Worm (Caenorhabditis elegans) whole organism, L4 larva: Measurements from ENCODE around the gene H03G16.6.

Experiments
- R02D3.7 ChIP-seq: fragments of 150-350 bp; sonication (generic microtip); optimal IDR thresholded peaks from 3 replicates; lab custom pipeline; 2014; ENCODE audit warnings: missing biosample characterization, missing genetic modification characterization
- Y105C5A.15 ChIP-seq: fragments of 200-800 bp; sonication (Bioruptor generic); IDR thresholded peaks from 2 replicates; pipeline ENCODE4 v1.3.6; 2022; ENCODE audit warnings: missing genetic modification characterization, missing compliant biosample characterization
- Y48G9A.11 ChIP-seq: fragments of 200-800 bp; sonication (Bioruptor generic); IDR thresholded peaks from 2 replicates; pipeline ENCODE4 v1.3.6; 2022; ENCODE audit warnings: missing genetic modification reagents, missing genetic modification characterization, missing compliant biosample characterization
- aha-1 ChIP-seq: fragments of 150-350 bp; peaks from one replicate; lab custom pipeline; 2014; ENCODE audit warnings: missing biosample characterization, missing genetic modification characterization
- ama-1 ChIP-seq: fragments of 150-350 bp; optimal IDR thresholded peaks from 2 replicates; lab custom pipeline; 2014; ENCODE audit warnings: inconsistent platforms, mixed read lengths
- ceh-20 ChIP-seq: fragments of 200-800 bp; sonication (Bioruptor generic); IDR thresholded peaks from 2 replicates; pipeline ENCODE4 v1.3.6; 2022; ENCODE audit warnings: missing genetic modification reagents, missing genetic modification characterization, missing compliant biosample characterization
- ces-1 ChIP-seq: fragments of 150-350 bp; sonication (generic microtip); optimal IDR thresholded peaks from 4 replicates; lab custom pipeline; 2014; ENCODE audit warnings: missing biosample characterization, missing genetic modification reagents, missing genetic modification characterization
- cey-2 ChIP-seq: sonication (generic microtip); optimal IDR thresholded peaks from 3 replicates; lab custom pipeline; 2017; ENCODE audit warnings: missing genetic modification characterization, mild to moderate bottlenecking, missing compliant biosample characterization, antibody characterized with exemption, borderline replicate concordance; ENCODE audit not compliant: insufficient read depth
- ctbp-1 ChIP-seq: fragments of 200-800 bp; sonication (Bioruptor generic); IDR thresholded peaks from 2 replicates; pipeline ENCODE4 v1.3.6; 2022; ENCODE audit warnings: missing genetic modification reagents, missing genetic modification characterization, missing compliant biosample characterization
- daf-12 ChIP-seq: fragments of 150-350 bp; optimal IDR thresholded peaks from 2 replicates; lab custom pipeline; 2014; ENCODE audit warnings: missing biosample characterization, missing genetic modification reagents, missing genetic modification characterization
- daf-16 ChIP-seq, 3 experiments: sonication (generic microtip); optimal IDR thresholded peaks; 2 replicates each; lab custom pipeline; 2016 to 2017; ENCODE audit warnings: missing genetic modification characterization in 3 of 3, missing genetic modification reagents in 3 of 3, mild to moderate bottlenecking in 2 of 3, missing compliant biosample characterization in 2 of 3, missing biosample characterization in 1 of 3, moderate library complexity in 1 of 3
- daf-19 ChIP-seq: fragments of 200-800 bp; sonication (Bioruptor generic); conservative IDR thresholded peaks from 2 replicates; pipeline ENCODE4 v1.3.6; 2022; ENCODE audit warnings: missing genetic modification characterization, missing compliant biosample characterization
- fkh-10 ChIP-seq: fragments of 150-350 bp; optimal IDR thresholded peaks from 2 replicates; lab custom pipeline; 2014; ENCODE audit warnings: missing biosample characterization, missing genetic modification reagents, missing genetic modification characterization
- hlh-11 ChIP-seq: fragments of 200-800 bp; sonication (Bioruptor generic); optimal IDR thresholded peaks from 2 replicates; lab custom pipeline; 2018; ENCODE audit warnings: mild to moderate bottlenecking, missing genetic modification characterization, missing compliant biosample characterization
- lin-1 ChIP-seq: fragments of 200-800 bp; sonication (Bioruptor generic); IDR thresholded peaks from 2 replicates; pipeline ENCODE4 v1.3.6; 2022; ENCODE audit warnings: missing genetic modification reagents, missing genetic modification characterization, missing compliant biosample characterization
- lin-38 ChIP-seq: fragments of 200-800 bp; sonication (Bioruptor generic); IDR thresholded peaks from 2 replicates; pipeline ENCODE4 v1.3.6; 2022; ENCODE audit warnings: missing genetic modification reagents, missing genetic modification characterization, missing compliant biosample characterization
- lin-39 ChIP-seq: fragments of 150-350 bp; optimal IDR thresholded peaks from 2 replicates; lab custom pipeline; 2014; ENCODE audit warnings: missing biosample characterization, missing genetic modification reagents, missing genetic modification characterization
- lsy-2 ChIP-seq, 2 experiments: fragments of 150-350 bp in 1 of 2; sonication (generic microtip) in 1 of 2; optimal IDR thresholded peaks; 2 replicates each; lab custom pipeline; 2014 to 2017; ENCODE audit warnings: missing biosample characterization in 2 of 2, missing genetic modification characterization in 2 of 2
- madf-9 ChIP-seq: fragments of 200-800 bp; sonication (Bioruptor generic); conservative IDR thresholded peaks from 2 replicates; pipeline ENCODE4 v1.3.6; 2022; ENCODE audit warnings: missing genetic modification reagents, missing genetic modification characterization, missing compliant biosample characterization
- mep-1 ChIP-seq: fragments of 150-350 bp; sonication (generic microtip); optimal IDR thresholded peaks from 3 replicates; lab custom pipeline; 2014; ENCODE audit warnings: missing biosample characterization, missing genetic modification characterization
- nhr-102 ChIP-seq: sonication (generic microtip); optimal IDR thresholded peaks from 2 replicates; lab custom pipeline; 2016; ENCODE audit warnings: mild to moderate bottlenecking, missing genetic modification characterization, moderate library complexity, missing compliant biosample characterization
- nhr-111 ChIP-seq: fragments of 200-800 bp; sonication (Bioruptor generic); optimal IDR thresholded peaks from 2 replicates; lab custom pipeline; 2018; ENCODE audit warnings: mild to moderate bottlenecking, missing genetic modification characterization, missing compliant biosample characterization
- nhr-237 ChIP-seq: sonication (generic microtip); optimal IDR thresholded peaks from 2 replicates; lab custom pipeline; 2017; ENCODE audit warnings: missing biosample characterization, missing genetic modification characterization
- set-16 ChIP-seq: fragments of 200-800 bp; sonication (Bioruptor generic); IDR thresholded peaks from 2 replicates; pipeline ENCODE4 v1.3.6; 2022; ENCODE audit warnings: missing genetic modification reagents, missing genetic modification characterization, missing compliant biosample characterization
- spr-1 ChIP-seq: sonication (generic microtip); optimal IDR thresholded peaks from 2 replicates; lab custom pipeline; 2016; ENCODE audit warnings: mild to moderate bottlenecking, missing genetic modification characterization, missing compliant biosample characterization
- tra-1 ChIP-seq: fragments of 200-800 bp; sonication (Bioruptor generic); IDR thresholded peaks from 2 replicates; pipeline ENCODE4 v1.3.6; 2022; ENCODE audit warnings: missing genetic modification reagents, missing genetic modification characterization, missing compliant biosample characterization
- unc-39 ChIP-seq: sonication (generic microtip); optimal IDR thresholded peaks from 2 replicates; lab custom pipeline; 2017; ENCODE audit warnings: missing biosample characterization, missing genetic modification characterization
- unc-62 ChIP-seq, 3 experiments: fragments of 150-350 bp in 1 of 3; sonication (generic microtip); optimal IDR thresholded peaks in 2 of 3; peaks in 1 of 3; 1 replicate in 1 of 3; 2 replicates in 2 of 3; lab custom pipeline; 2014 to 2017; ENCODE audit warnings: missing biosample characterization in 3 of 3, missing genetic modification characterization in 3 of 3, missing genetic modification reagents in 3 of 3, missing genotype in 1 of 3
- zfp-2 ChIP-seq: sonication (generic microtip); optimal IDR thresholded peaks from 2 replicates; lab custom pipeline; 2016; ENCODE audit warnings: mild to moderate bottlenecking, missing genetic modification characterization, missing compliant biosample characterization

H03G16.6 gene

DNA sequence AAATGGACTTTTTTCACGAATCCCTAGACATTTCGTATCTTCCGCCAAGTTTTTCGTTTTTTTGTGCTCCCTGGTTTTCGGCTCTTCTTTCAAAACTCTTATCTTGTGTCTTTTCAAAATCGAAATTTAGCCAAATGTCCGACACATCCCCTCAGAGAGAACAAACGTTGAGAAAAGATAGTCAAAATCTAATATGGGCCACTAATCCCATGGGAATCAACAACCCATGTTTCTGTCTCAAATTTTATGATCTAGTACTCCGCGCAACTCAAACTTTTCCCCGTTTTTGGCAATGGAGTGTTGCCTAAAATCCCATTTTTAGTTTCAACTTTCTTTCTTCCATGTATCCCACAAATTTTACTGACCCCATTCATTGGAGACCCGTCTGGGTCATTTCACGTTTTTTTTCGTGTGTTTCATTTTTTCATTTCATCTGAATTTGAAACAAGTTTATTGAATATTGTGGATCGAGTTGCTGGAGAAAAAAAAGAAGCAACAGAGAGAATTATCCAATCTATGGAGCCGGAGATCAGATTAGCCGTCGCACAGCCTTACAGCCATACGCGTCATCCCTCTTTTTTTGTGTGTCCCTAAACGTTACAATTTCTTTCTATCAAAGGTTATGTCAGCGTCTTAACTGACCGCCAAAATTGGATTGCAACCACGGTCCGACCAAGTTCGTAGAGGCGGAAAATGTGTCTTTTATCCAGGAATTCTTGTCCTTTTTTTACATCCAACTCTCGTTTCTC, 40.8 kb upstream of the H03G16.6 start:
- peak; percentile 38 for TF ChIP-seq aha-1 (tag; lab: Kevin White, UChicago)
- TF ChIP-seq ces-1 (GFP tag; lab: Kevin White, UChicago), result peak; percentile 65
- no peak for TF ChIP-seq mep-1
- TF ChIP-seq unc-62 (GFP tag; optimal IDR thresholded peaks at IDR 0.05 in 1 of 2; lab: Kevin White, UChicago), result peak in 1 of 2 experiments; percentile 94
- TF ChIP-seq unc-62 (tag; optimal IDR thresholded peaks at IDR 0.05; lab: Kevin White, UChicago), result no peak
- TF ChIP-seq daf-19, result no peak
- TF ChIP-seq fkh-10 (GFP tag; lab: Kevin White, UChicago), result peak; percentile 49
- TF ChIP-seq, all 104 proteins: peak for 4

DNA sequence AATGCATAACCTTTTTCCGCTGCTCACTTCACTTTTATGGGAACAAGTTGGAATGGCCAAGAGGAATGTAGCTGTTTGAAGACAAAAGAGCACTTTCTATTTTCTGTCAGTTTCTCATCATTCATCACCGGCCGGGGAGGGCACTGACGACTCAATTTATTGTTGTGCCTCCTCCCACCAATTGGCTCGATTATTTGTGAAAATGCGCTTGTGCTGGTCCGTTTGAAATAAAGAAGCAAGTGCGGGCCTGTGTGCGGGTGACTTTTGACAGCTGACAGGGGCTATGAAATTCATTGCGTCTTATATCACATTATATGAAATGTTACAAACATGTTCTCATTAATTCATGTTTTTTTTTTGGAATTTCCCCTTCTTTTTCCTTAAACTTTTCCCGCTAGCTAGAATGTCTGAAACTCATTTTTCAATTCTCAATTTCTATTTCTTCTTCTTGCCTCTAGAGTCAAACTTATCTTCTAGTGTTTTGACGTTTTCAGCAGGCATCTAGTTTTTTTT, 38.5 kb upstream of the H03G16.6 start:
- TF ChIP-seq lin-39 (no peak), daf-16 (GFP tag; optimal IDR thresholded peaks at IDR 0.05; lab: Kevin White, UChicago) (peak in 1 of 2 experiments; percentile 21), daf-16 (tag; optimal IDR thresholded peaks at IDR 0.05; lab: Kevin White, UChicago) (no peak), unc-62 (GFP tag; optimal IDR thresholded peaks at IDR 0.05 in 1 of 2; lab: Kevin White, UChicago) (peak in 1 of 2 experiments; percentile 94), unc-62 (tag; optimal IDR thresholded peaks at IDR 0.05; lab: Kevin White, UChicago) (no peak), hlh-11 (peak; percentile 29)
- TF ChIP-seq, all 104 proteins: peak for 3

DNA sequence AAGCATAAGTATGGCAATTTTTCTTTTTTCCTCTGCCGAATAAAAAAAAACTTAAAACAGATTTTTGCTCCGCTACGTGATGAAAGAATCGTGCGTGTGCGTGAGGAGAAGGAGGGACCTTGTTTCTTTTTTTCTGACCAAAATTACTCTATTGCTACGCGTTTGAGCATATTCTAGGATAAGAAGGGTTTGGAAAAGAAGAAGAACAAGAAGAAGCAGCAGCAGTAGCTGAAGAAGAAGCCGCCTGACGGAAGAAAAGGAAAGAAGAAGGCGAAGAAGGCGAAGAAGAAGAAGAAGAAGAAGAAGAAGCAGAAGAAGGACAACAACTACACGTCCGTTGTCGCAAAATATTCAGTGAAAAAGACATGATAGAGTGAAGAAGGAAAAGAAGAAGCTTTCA, 36.4 kb upstream of the H03G16.6 start:
- no peak for TF ChIP-seq nhr-237 (tag; lab: Kevin White, UChicago)
- TF ChIP-seq set-16 (GFP tag; lab: Robert Waterston, UW), result peak; percentile 36; the same call in 1 of the 2 replicates
- TF ChIP-seq fkh-10 (GFP tag; lab: Kevin White, UChicago), result peak; percentile 74

DNA sequence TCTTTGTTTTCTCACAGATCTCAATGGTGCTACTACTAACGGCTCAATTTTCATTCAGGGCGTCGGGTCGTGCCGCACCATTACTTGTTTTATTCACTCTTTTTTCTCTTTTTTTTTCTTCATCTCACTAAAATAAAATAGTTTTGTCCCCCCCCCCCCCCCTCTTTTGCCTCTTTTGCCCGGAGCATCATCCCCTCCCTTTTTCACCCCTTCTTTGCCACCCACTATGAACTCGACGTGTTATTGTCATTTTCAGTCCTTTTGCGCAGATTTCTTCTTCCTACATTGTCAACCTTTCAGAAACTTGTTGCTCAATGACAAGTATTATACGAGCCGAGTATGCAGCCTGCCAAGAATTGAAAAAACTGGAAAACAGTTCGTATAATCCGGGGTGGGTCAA, 26.5 kb upstream of the H03G16.6 start, which contains the start of gene seb-3:
Gene seb-3, plus strand, starts transcription at position 301 of the 400 bp plus-strand sequence.
- TF ChIP-seq unc-39 (tag; lab: Kevin White, UChicago), result no peak

DNA sequence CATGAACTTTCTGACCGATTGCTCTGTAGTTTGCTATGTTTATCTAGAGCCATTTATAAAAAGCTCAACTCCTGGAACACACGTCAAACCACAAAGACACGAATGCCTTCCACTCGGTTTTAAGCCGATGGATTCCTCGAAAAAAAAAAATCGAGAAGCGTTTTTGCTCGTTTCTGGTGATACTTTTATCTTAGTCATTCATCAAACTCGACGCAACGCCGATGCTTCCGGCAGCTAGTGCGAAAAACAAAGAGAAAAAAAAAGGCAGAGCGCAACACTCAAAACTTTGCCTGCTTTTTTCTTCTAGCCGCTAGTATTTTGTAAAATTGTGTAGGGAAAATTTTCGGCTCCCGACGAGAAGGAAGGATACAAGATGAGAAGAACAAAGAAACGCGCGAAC, 24.9 kb upstream of the H03G16.6 start:
- TF ChIP-seq aha-1 (tag; lab: Kevin White, UChicago) (peak; percentile 50), unc-62 (GFP tag; optimal IDR thresholded peaks at IDR 0.05 in 1 of 2; lab: Kevin White, UChicago) (peak in 1 of 2 experiments; percentile 93), unc-62 (tag; optimal IDR thresholded peaks at IDR 0.05; lab: Kevin White, UChicago) (no peak), lin-1 (GFP tag; lab: Robert Waterston, UW) (no peak), mep-1 (peak; percentile 16), tra-1 (no peak), lsy-2 (tag; optimal IDR thresholded peaks at IDR 0.05; lab: Kevin White, UChicago) (peak in 1 of 2 experiments; percentile 26), fkh-10 (GFP tag; lab: Kevin White, UChicago) (no peak), ama-1 (lab: Kevin White, UChicago) (no peak), Y105C5A.15 (no peak), ceh-20 (GFP tag; lab: Robert Waterston, UW) (peak; percentile 56; the same call in 1 of the 2 replicates)

DNA sequence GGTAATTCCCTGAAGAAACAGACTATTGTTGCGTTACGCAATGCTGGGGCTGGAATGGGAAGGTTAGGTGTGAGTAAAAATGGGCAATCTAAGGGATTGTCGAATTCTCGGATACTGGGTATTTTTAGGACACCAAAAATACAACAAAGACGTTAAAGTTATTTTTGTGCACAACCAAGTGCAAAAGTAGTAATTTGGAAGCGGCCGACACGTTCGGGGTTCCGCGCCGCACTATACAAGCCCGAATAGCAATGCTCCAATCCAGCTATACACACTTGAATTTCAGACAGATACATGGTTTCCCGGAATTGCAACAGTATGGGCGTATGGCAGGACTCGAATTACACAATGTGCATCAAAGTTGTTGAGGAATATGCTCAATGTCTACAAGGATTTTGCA, 24.5 kb upstream of the H03G16.6 start:
- TF ChIP-seq ces-1 (GFP tag; lab: Kevin White, UChicago) (no peak), ceh-20 (GFP tag; lab: Robert Waterston, UW) (no peak), cey-2 (tag; lab: Kevin White, UChicago) (no peak), ctbp-1 (GFP tag; lab: Robert Waterston, UW) (no peak), lin-38 (GFP tag; lab: Robert Waterston, UW) (no peak), R02D3.7 (no peak), daf-12 (no peak), spr-1 (tag; lab: Kevin White, UChicago) (no peak), zfp-2 (no peak), Y48G9A.11 (GFP tag; lab: Robert Waterston, UW) (no peak), madf-9 (no peak), nhr-102 (tag; lab: Kevin White, UChicago) (no peak), nhr-111 (GFP tag; lab: Kevin White, UChicago) (no peak)
- TF ChIP-seq, all 104 proteins: peak for 0
